Worm (Caenorhabditis elegans) whole organism, late embryonic: ENCODE results near the gene srxa-15.
A peak's percentile ranks its signal among the peaks of the same experiment; 100 is the strongest.

ENCODE experiments used
- ceh-6 ChIP-seq: fragments of 200-800 bp; sonication (Bioruptor generic); optimal IDR thresholded peaks from 2 replicates; lab custom pipeline; 2018; ENCODE audit warnings: mild to moderate bottlenecking, missing genetic modification characterization, missing compliant biosample characterization
- ceh-9 ChIP-seq: sonication (generic microtip); optimal IDR thresholded peaks from 2 replicates; lab custom pipeline; 2016; ENCODE audit warnings: mild to moderate bottlenecking, missing genetic modification characterization, inconsistent platforms, missing compliant biosample characterization
- gmeb-2 ChIP-seq: sonication (generic microtip); optimal IDR thresholded peaks from 2 replicates; lab custom pipeline; 2016; ENCODE audit warnings: missing genetic modification characterization, inconsistent platforms, missing compliant biosample characterization

DNA sequence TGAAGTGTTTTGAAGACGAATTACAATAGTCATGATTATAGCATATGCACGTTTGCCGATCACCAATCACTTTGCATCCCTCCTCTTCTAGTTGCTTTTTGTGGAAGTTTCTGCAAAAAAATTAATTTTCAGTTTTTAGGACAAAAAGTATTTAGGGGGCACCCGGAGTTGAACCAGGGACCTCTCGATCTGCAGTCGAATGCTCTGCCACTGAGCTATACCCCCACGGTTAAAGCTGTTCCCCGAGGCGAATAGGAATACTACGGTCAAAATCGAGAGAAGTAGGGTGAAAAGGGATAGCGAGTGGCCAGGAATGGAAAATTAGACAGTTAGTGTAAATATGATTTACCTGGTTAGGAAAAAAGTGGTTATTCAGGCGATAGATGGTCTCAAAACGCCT is 52.0 kb downstream of the srxa-15 start:
- TF ChIP-seq ceh-6 (peak; percentile 64), ceh-9 (no peak), gmeb-2 (tag; lab: Kevin White, UChicago) (peak; percentile 57)
